Fruit fly (Drosophila melanogaster) whole organism, prepupa: ENCODE data around the gene CG9586.

Source experiments
- CG34406 ChIP-seq: fragments of 200-800 bp; sonication (Bioruptor generic); optimal IDR thresholded peaks from 3 replicates; lab custom pipeline; 2016; ENCODE audit warnings: missing biosample characterization, missing genetic modification characterization
- CG8632 ChIP-seq: fragments of 200-800 bp; sonication (Bioruptor generic); optimal IDR thresholded peaks from 3 replicates; lab custom pipeline; 2016; ENCODE audit warnings: missing biosample characterization, missing genetic modification characterization
- Eip75B ChIP-seq: fragments of 200-800 bp; sonication (Bioruptor generic); optimal IDR thresholded peaks from 3 replicates; lab custom pipeline; 2016; ENCODE audit warnings: missing biosample characterization, missing genetic modification characterization

DNA sequence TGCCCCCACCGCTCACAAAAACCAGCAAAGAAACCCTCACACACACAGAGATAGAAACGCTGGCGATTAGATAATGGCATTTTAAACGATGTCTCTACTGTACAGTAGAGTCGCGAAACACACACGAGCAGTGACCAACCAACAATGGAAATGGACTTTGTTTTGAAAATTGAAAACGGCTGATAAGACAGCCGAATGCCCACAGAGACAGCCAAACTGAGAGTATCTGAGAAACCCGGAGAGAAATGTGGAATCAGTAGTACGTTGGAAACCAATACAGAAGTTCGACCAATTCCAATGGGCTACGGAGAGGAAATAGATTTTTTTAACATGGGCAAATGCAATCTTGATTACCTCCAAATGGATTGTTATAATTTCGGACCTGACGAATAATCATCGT, 13.0 kb upstream of the CG9586 start:
- TF ChIP-seq CG8632, result no peak
- TF ChIP-seq CG34406, result no peak
- no peak for TF ChIP-seq Eip75B (GFP tag; lab: Kevin White, UChicago)
